Worm (Caenorhabditis elegans) whole organism, late embryonic: Measurements from ENCODE around the gene rpl-11.2.

Experiments used
- ama-1 ChIP-seq: fragments of 150-350 bp; optimal IDR thresholded peaks from 2 replicates; lab custom pipeline; 2014
- hlh-8 ChIP-seq: sonication (generic microtip); optimal IDR thresholded peaks from 2 replicates; lab custom pipeline; 2016; ENCODE audit warnings: missing genotype, missing genetic modification characterization, missing compliant biosample characterization
- madf-2 ChIP-seq: sonication (generic microtip); optimal IDR thresholded peaks from 2 replicates; lab custom pipeline; 2017; ENCODE audit warnings: missing genetic modification characterization, missing compliant biosample characterization
- nhr-11 ChIP-seq: fragments of 150-350 bp; optimal IDR thresholded peaks from 2 replicates; lab custom pipeline; 2014; ENCODE audit warnings: missing biosample characterization, missing genetic modification characterization
- odd-2 ChIP-seq: sonication (generic microtip); optimal IDR thresholded peaks from 2 replicates; lab custom pipeline; 2017; ENCODE audit warnings: antibody characterized with exemption, mild to moderate bottlenecking, missing genetic modification characterization, missing compliant biosample characterization
- pha-4 ChIP-seq: fragments of 150-350 bp; optimal IDR thresholded peaks from 2 replicates; lab custom pipeline; 2018; ENCODE audit warnings: missing biosample characterization, missing genetic modification reagents, missing genetic modification characterization
- syd-9 ChIP-seq: sonication (generic microtip); optimal IDR thresholded peaks from 2 replicates; lab custom pipeline; 2016; ENCODE audit warnings: mild to moderate bottlenecking, missing genetic modification characterization, moderate library complexity, missing compliant biosample characterization
- tbx-2 ChIP-seq: sonication (generic microtip); optimal IDR thresholded peaks from 2 replicates; lab custom pipeline; 2016; ENCODE audit warnings: missing genetic modification characterization, missing compliant biosample characterization
- unc-86 ChIP-seq: sonication (generic microtip); optimal IDR thresholded peaks from 2 replicates; lab custom pipeline; 2016; ENCODE audit warnings: missing genetic modification characterization, missing compliant biosample characterization

DNA sequence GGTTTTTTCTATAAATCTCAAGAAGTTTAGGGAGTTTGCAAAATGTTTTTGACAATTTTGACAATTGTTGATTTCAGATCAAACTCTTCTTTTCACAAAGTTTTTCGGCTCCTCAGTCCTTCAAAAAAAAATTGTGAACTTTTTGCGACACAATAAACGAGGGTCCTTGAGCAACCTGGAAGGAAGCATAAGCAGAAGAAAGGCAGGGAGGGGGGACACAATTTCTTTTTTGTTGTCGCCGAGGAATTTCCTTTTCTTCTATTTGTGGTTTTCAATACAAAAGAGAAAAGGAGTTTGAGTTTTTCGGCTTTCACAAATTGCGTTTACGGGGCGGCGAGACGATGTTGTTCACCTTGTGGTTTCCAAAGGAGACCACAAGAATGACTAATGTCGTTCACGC is 24.4 kb upstream of the rpl-11.2 start:
- TF ChIP-seq hlh-8 (tag; lab: Kevin White, UChicago) (no peak), nhr-11 (tag; lab: Kevin White, UChicago) (no peak), unc-86 (tag; lab: Kevin White, UChicago) (no peak), odd-2 (tag; lab: Kevin White, UChicago) (no peak), pha-4 (no peak), tbx-2 (no peak), ama-1 (no peak), madf-2 (no peak), syd-9 (tag; lab: Kevin White, UChicago) (no peak)
